Fruit fly (Drosophila melanogaster) Kc167 (cell line): ENCODE data around the gene Ost48.

Source experiments
- Myc ChIP-seq: fragments of >200 bp; optimal IDR thresholded peaks from 2 replicates; lab custom pipeline; 2017; ENCODE audit warnings: missing external identifiers
- h ChIP-seq: fragments of >200 bp; optimal IDR thresholded peaks from 3 replicates; lab custom pipeline; 2018; ENCODE audit warnings: missing external identifiers
- psq ChIP-seq: fragments of >200 bp; optimal IDR thresholded peaks from 2 replicates; lab custom pipeline; 2017; ENCODE audit warnings: missing external identifiers
- ttk ChIP-seq: sonication (Bioruptor generic); optimal IDR thresholded peaks from 2 replicates; lab custom pipeline; 2017; ENCODE audit warnings: missing external identifiers

- TF ChIP-seq h (lab: Kevin White, UChicago), result no peak
- TF ChIP-seq psq, result no peak
- no peak for TF ChIP-seq ttk (lab: Kevin White, UChicago)
- TF ChIP-seq Myc (lab: Kevin White, UChicago), result no peak
Measured at dm6 chrX:9158366-9158765, at the start of gene Ost48, which contains the start of gene Dlip1.
